Worm (Caenorhabditis elegans) whole organism, L1 larva: ENCODE results near the gene cdgs-1.

Experiments used
- egl-27 ChIP-seq, 2 experiments: fragments of 150-350 bp in 1 of 2; sonication (generic microtip); optimal IDR thresholded peaks; 3 replicates each; lab custom pipeline; 2017 to 2018; ENCODE audit warnings: missing biosample characterization in 2 of 2, missing genetic modification characterization in 2 of 2, missing genetic modification reagents in 2 of 2
- jun-1 ChIP-seq: fragments of 150-350 bp; optimal IDR thresholded peaks from 2 replicates; lab custom pipeline; 2014; ENCODE audit warnings: missing biosample characterization, missing genetic modification reagents, missing genetic modification characterization
- lin-15B ChIP-seq: fragments of 150-350 bp; sonication (generic microtip); optimal IDR thresholded peaks from 3 replicates; lab custom pipeline; 2014; ENCODE audit warnings: missing biosample characterization, missing genetic modification characterization
- nhr-11 ChIP-seq: fragments of 150-350 bp; optimal IDR thresholded peaks from 2 replicates; lab custom pipeline; 2014; ENCODE audit warnings: missing biosample characterization, missing genetic modification characterization
- skn-1 ChIP-seq: fragments of 150-350 bp; optimal IDR thresholded peaks from 2 replicates; lab custom pipeline; 2014; ENCODE audit warnings: missing biosample characterization, missing genetic modification characterization
- zag-1 ChIP-seq: fragments of 150-350 bp; optimal IDR thresholded peaks from 2 replicates; lab custom pipeline; 2014; ENCODE audit warnings: missing biosample characterization, missing genetic modification characterization
- zip-4 ChIP-seq: fragments of 200-800 bp; sonication (Bioruptor generic); optimal IDR thresholded peaks from 2 replicates; lab custom pipeline; 2018; ENCODE audit warnings: mild to moderate bottlenecking, missing genetic modification characterization, moderate library complexity, missing compliant biosample characterization

ce11 chrIV:7824649-7825048 lies 9.1 kb upstream of the cdgs-1 start:
- no peak for TF ChIP-seq lin-15B (tag; lab: Kevin White, UChicago)
- no peak for TF ChIP-seq nhr-11 (tag; lab: Kevin White, UChicago)
- no peak for TF ChIP-seq skn-1 (tag; lab: Kevin White, UChicago)
- TF ChIP-seq zip-4 (GFP tag; lab: Kevin White, UChicago): no peak
- no peak for TF ChIP-seq zag-1
- no peak for TF ChIP-seq jun-1 (tag; lab: Kevin White, UChicago)
- TF ChIP-seq egl-27 (tag; optimal IDR thresholded peaks at IDR 0.05; lab: Kevin White, UChicago): no peak
